Worm (Caenorhabditis elegans) whole organism, L4 larva: ENCODE results near the gene dhs-5.

Experiments used
- F44E2.7 ChIP-seq: fragments of 200-800 bp; sonication (Bioruptor generic); IDR thresholded peaks from 2 replicates; pipeline ENCODE4 v2.1.2; 2022; ENCODE audit warnings: missing genetic modification characterization, missing compliant biosample characterization
- Y5F2A.4 ChIP-seq: fragments of 200-800 bp; sonication (Bioruptor generic); optimal IDR thresholded peaks from 2 replicates; lab custom pipeline; 2018; ENCODE audit warnings: mild to moderate bottlenecking, missing genetic modification characterization, missing compliant biosample characterization
- ZK546.5 ChIP-seq, 2 experiments: sonication (generic microtip); optimal IDR thresholded peaks; 2 replicates each; lab custom pipeline; 2017; ENCODE audit warnings: missing biosample characterization in 2 of 2, missing genetic modification characterization in 2 of 2
- ceh-32 ChIP-seq: sonication (generic microtip); optimal IDR thresholded peaks from 2 replicates; lab custom pipeline; 2016; ENCODE audit warnings: mild to moderate bottlenecking, missing genetic modification characterization, missing compliant biosample characterization; ENCODE audit not compliant: poor library complexity
- dpl-1 ChIP-seq: fragments of 150-350 bp; optimal IDR thresholded peaks from 2 replicates; lab custom pipeline; 2014; ENCODE audit warnings: missing biosample characterization, missing genetic modification reagents, missing genetic modification characterization
- fkh-10 ChIP-seq: fragments of 150-350 bp; optimal IDR thresholded peaks from 2 replicates; lab custom pipeline; 2014; ENCODE audit warnings: missing biosample characterization, missing genetic modification reagents, missing genetic modification characterization
- mes-2 ChIP-seq: sonication (generic microtip); optimal IDR thresholded peaks from 2 replicates; lab custom pipeline; 2016; ENCODE audit warnings: missing genotype, mild to moderate bottlenecking, missing genetic modification characterization, missing compliant biosample characterization; ENCODE audit not compliant: poor library complexity, severe bottlenecking
- nhr-42 ChIP-seq: fragments of 200-800 bp; sonication (Bioruptor generic); IDR thresholded peaks from 2 replicates; pipeline ENCODE4 v1.3.6; 2022; ENCODE audit warnings: missing genetic modification characterization, missing compliant biosample characterization
- pha-4 ChIP-seq, 2 experiments: fragments of 150-350 bp in 1 of 2; fragments of 200-800 bp in 1 of 2; sonication (Bioruptor generic) in 1 of 2; IDR thresholded peaks in 1 of 2; optimal IDR thresholded peaks in 1 of 2; 2 replicates each; pipeline versions ENCODE4 v1.3.6 to Lab custom; 2014 to 2022; ENCODE audit warnings: missing genetic modification characterization in 2 of 2, missing genetic modification reagents in 2 of 2, missing biosample characterization in 1 of 2, missing compliant biosample characterization in 1 of 2
- saeg-2 ChIP-seq: fragments of 200-800 bp; sonication (Bioruptor generic); IDR thresholded peaks from 2 replicates; pipeline ENCODE4 v1.3.6; 2022; ENCODE audit warnings: missing genetic modification reagents, missing genetic modification characterization, missing compliant biosample characterization
- unc-62 ChIP-seq, 3 experiments: fragments of 150-350 bp in 1 of 3; sonication (generic microtip); optimal IDR thresholded peaks in 2 of 3; peaks in 1 of 3; 1 replicate in 1 of 3; 2 replicates in 2 of 3; lab custom pipeline; 2014 to 2017; ENCODE audit warnings: missing biosample characterization in 3 of 3, missing genetic modification characterization in 3 of 3, missing genetic modification reagents in 3 of 3, missing genotype in 1 of 3

ce11 chrII:5497541-5497940 lies 43.9 kb downstream of the dhs-5 start:
- TF ChIP-seq ceh-32 (no peak), fkh-10 (GFP tag; lab: Kevin White, UChicago) (no peak), dpl-1 (GFP tag; lab: Kevin White, UChicago) (no peak), mes-2 (tag; lab: Kevin White, UChicago) (no peak), F44E2.7 (no peak), pha-4 (GFP tag; IDR thresholded peaks at IDR 0.05; lab: Robert Waterston, UW) (no peak), pha-4 (tag; optimal IDR thresholded peaks at IDR 0.05; lab: Kevin White, UChicago) (no peak), nhr-42 (GFP tag; lab: Robert Waterston, UW) (no peak), unc-62 (GFP tag; optimal IDR thresholded peaks at IDR 0.05 in 1 of 2; lab: Kevin White, UChicago) (no peak), unc-62 (tag; optimal IDR thresholded peaks at IDR 0.05; lab: Kevin White, UChicago) (no peak), Y5F2A.4 (GFP tag; lab: Kevin White, UChicago) (no peak), ZK546.5 (tag; optimal IDR thresholded peaks at IDR 0.05; lab: Kevin White, UChicago) (no peak), saeg-2 (GFP tag; lab: Robert Waterston, UW) (no peak)
